Fruit fly (Drosophila melanogaster): ENCODE measurements around the gene CG42688.
A peak's percentile ranks its signal among the peaks of the same experiment; 100 is the strongest.

The CG42688 gene

dm6 chr2L:19133465-19134365 is 48.9 kb downstream of the CG42688 start, which contains the start of gene brat (continued):
- TF ChIP-seq H15 (GFP tag; IDR thresholded peaks at IDR 0.05) (no peak), Ets97D (GFP tag; optimal IDR thresholded peaks at IDR 0.05) (peak; percentile 56), CG2875 (GFP tag; optimal IDR thresholded peaks at IDR 0.05) (no peak), Atf6 (GFP tag; IDR thresholded peaks at IDR 0.05) (no peak), B-H2 (GFP tag; optimal IDR thresholded peaks at IDR 0.05) (peak; percentile 18), hkb (optimal IDR thresholded peaks at IDR 0.05) (no peak), hkb (GFP tag; IDR thresholded peaks at IDR 0.05) (no peak), CG4707 (GFP tag; optimal IDR thresholded peaks at IDR 0.05) (no peak), CG10543 (GFP tag; optimal IDR thresholded peaks at IDR 0.05) (peak; percentile 61), CG7357 (GFP tag; IDR thresholded peaks at IDR 0.05) (peak; percentile 69), odd (GFP tag; optimal IDR thresholded peaks at IDR 0.05) (no peak), CG10431 (GFP tag; optimal IDR thresholded peaks at IDR 0.05) (no peak), CG16863 (GFP tag; optimal IDR thresholded peaks at IDR 0.05) (peak; percentile 78), tna (GFP tag; IDR thresholded peaks at IDR 0.05; ENCODE audit: partially characterized antibody) (peak; percentile 73; the same call in 1 of the 2 replicates), sr (GFP tag; IDR thresholded peaks at IDR 0.05) (no peak), sima (GFP tag; optimal IDR thresholded peaks at IDR 0.05) (no peak), jigr1 (GFP tag; IDR thresholded peaks at IDR 0.05) (peak; percentile 56; the same call in 1 of the 3 replicates), vfl (GFP tag; optimal IDR thresholded peaks at IDR 0.05) (peak; percentile 35), HLH4C (GFP tag; IDR thresholded peaks at IDR 0.05; ENCODE audit: partially characterized antibody) (peak; percentile 96), Kr (GFP tag; optimal IDR thresholded peaks at IDR 0.05) (no peak), CTCF (GFP tag; optimal IDR thresholded peaks at IDR 0.05) (no peak), Dbx (GFP tag; IDR thresholded peaks at IDR 0.05) (0 out of 3 replicates have a peak, but pooled peaks have one; percentile 22), Antp (GFP tag; optimal IDR thresholded peaks at IDR 0.05) (peak; percentile 66), CG11085 (GFP tag; IDR thresholded peaks at IDR 0.05) (no peak), CG3407 (GFP tag; optimal IDR thresholded peaks at IDR 0.05) (no peak), CG17912 (GFP tag; optimal IDR thresholded peaks at IDR 0.05) (no peak), Adf1 (GFP tag; IDR thresholded peaks at IDR 0.05) (0 out of 2 replicates have a peak, but pooled peaks have one; percentile 12), nerfin-2 (GFP tag; IDR thresholded peaks at IDR 0.05; ENCODE audit: partially characterized antibody) (peak; percentile 91), fd96Cb (tag; optimal IDR thresholded peaks at IDR 0.05) (peak; percentile 1), mld (GFP tag; IDR thresholded peaks at IDR 0.05; ENCODE audit: partially characterized antibody) (peak; percentile 78; the same call in 1 of the 3 replicates), CG2129 (GFP tag; IDR thresholded peaks at IDR 0.05; ENCODE audit: partially characterized antibody) (peak; percentile 91), CG10366 (GFP tag; IDR thresholded peaks at IDR 0.05) (no peak), CG6654 (GFP tag; optimal IDR thresholded peaks at IDR 0.05) (no peak), ewg (GFP tag; optimal IDR thresholded peaks at IDR 0.05) (peak; percentile 3), Dp (GFP tag; optimal IDR thresholded peaks at IDR 0.05) (peak; percentile 40), grn (GFP tag; optimal IDR thresholded peaks at IDR 0.05) (no peak), sqz (GFP tag; optimal IDR thresholded peaks at IDR 0.05) (peak; percentile 28), CG30403 (GFP tag; optimal IDR thresholded peaks at IDR 0.05) (peak; percentile 70), CG6175 (GFP tag; IDR thresholded peaks at IDR 0.05) (no peak), CG4282 (GFP tag; optimal IDR thresholded peaks at IDR 0.05) (no peak), HLH54F (GFP tag; optimal IDR thresholded peaks at IDR 0.05) (peak; percentile 73), CG10147 (GFP tag; optimal IDR thresholded peaks at IDR 0.05) (peak; percentile 13), CG6272 (GFP tag; IDR thresholded peaks at IDR 0.05) (0 out of 2 replicates have a peak, but pooled peaks have one; percentile 39), HHEX (GFP tag; optimal IDR thresholded peaks at IDR 0.05) (peak; percentile 29), CG30431 (GFP tag; optimal IDR thresholded peaks at IDR 0.05) (no peak), repo (GFP tag; optimal IDR thresholded peaks at IDR 0.05) (peak; percentile 18), CG8290 (GFP tag; optimal IDR thresholded peaks at IDR 0.05) (peak; percentile 5), CG8290 (tag; optimal IDR thresholded peaks at IDR 0.05) (peak; percentile 4 to 36), gt (GFP tag; IDR thresholded peaks at IDR 0.05) (no peak), CG8388 (GFP tag; optimal IDR thresholded peaks at IDR 0.05) (no peak)

All from whole organism, embryonic.